Worm (Caenorhabditis elegans) whole organism, young adult: ENCODE measurements around the gene twk-16.
A peak's percentile ranks its signal among the peaks of the same experiment; 100 is the strongest.

Experiments
- B0336.3 ChIP-seq: fragments of 200-800 bp; sonication (Bioruptor generic); IDR thresholded peaks from 2 replicates; pipeline ENCODE4 v1.3.6; 2022; ENCODE audit warnings: missing genetic modification characterization, missing compliant biosample characterization
- C17E4.6 ChIP-seq: fragments of 200-800 bp; sonication (Bioruptor generic); IDR thresholded peaks from 2 replicates; pipeline ENCODE4 v1.3.6; 2022; ENCODE audit warnings: missing genetic modification reagents, missing genetic modification characterization, missing compliant biosample characterization
- D2030.7 ChIP-seq: fragments of 200-800 bp; sonication (Bioruptor generic); IDR thresholded peaks from 2 replicates; pipeline ENCODE4 v1.3.6; 2022; ENCODE audit warnings: missing genetic modification reagents, missing genetic modification characterization, missing compliant biosample characterization
- F22D6.2 ChIP-seq: sonication (generic microtip); optimal IDR thresholded peaks from 2 replicates; lab custom pipeline; 2016; ENCODE audit warnings: mild to moderate bottlenecking, missing genetic modification characterization, missing compliant biosample characterization
- F52B5.7 ChIP-seq: sonication (generic microtip); optimal IDR thresholded peaks from 2 replicates; lab custom pipeline; 2016; ENCODE audit warnings: mild to moderate bottlenecking, missing genetic modification characterization, missing compliant biosample characterization
- F57A8.1 ChIP-seq: fragments of 200-800 bp; sonication (Bioruptor generic); optimal IDR thresholded peaks from 2 replicates; lab custom pipeline; 2018; ENCODE audit warnings: mild to moderate bottlenecking, missing genetic modification characterization, moderate library complexity, missing compliant biosample characterization
- F57C9.4 ChIP-seq: sonication (generic microtip); optimal IDR thresholded peaks from 2 replicates; lab custom pipeline; 2017; ENCODE audit warnings: mild to moderate bottlenecking, missing genetic modification characterization, missing compliant biosample characterization
- K12H6.12 ChIP-seq: fragments of 200-800 bp; sonication (Bioruptor generic); optimal IDR thresholded peaks from 2 replicates; lab custom pipeline; 2018; ENCODE audit warnings: mild to moderate bottlenecking, missing genetic modification characterization, missing compliant biosample characterization
- Y53F4B.3 ChIP-seq: fragments of 200-800 bp; sonication (Bioruptor generic); IDR thresholded peaks from 2 replicates; pipeline ENCODE4 v1.3.6; 2022; ENCODE audit warnings: missing genetic modification reagents, missing genetic modification characterization, missing compliant biosample characterization
- Y67H2A.10 ChIP-seq: fragments of 200-800 bp; sonication (Bioruptor generic); conservative IDR thresholded peaks from 2 replicates; pipeline ENCODE4 v1.3.6; 2022; ENCODE audit warnings: missing genetic modification reagents, missing genetic modification characterization, missing compliant biosample characterization
- ZK185.1 ChIP-seq: sonication (generic microtip); optimal IDR thresholded peaks from 2 replicates; lab custom pipeline; 2016; ENCODE audit warnings: mild to moderate bottlenecking, missing genetic modification characterization, missing compliant biosample characterization; ENCODE audit not compliant: poor library complexity, severe bottlenecking
- ama-1 ChIP-seq, 3 experiments: fragments of 150-350 bp in 1 of 3; sonication (generic microtip) in 2 of 3; optimal IDR thresholded peaks; 2 replicates each; lab custom pipeline; 2014 to 2018; ENCODE audit warnings: missing biosample characterization in 2 of 3, missing genetic modification characterization in 2 of 3, missing genetic modification reagents in 2 of 3
- atf-7 ChIP-seq: sonication (generic microtip); optimal IDR thresholded peaks from 2 replicates; lab custom pipeline; 2017; ENCODE audit warnings: mild to moderate bottlenecking, missing genetic modification characterization, missing compliant biosample characterization
- athp-1 ChIP-seq: sonication (generic microtip); optimal IDR thresholded peaks from 2 replicates; lab custom pipeline; 2017; ENCODE audit warnings: mild to moderate bottlenecking, missing genetic modification characterization, missing compliant biosample characterization
- attf-5 ChIP-seq: fragments of 200-800 bp; sonication (Bioruptor generic); optimal IDR thresholded peaks from 2 replicates; lab custom pipeline; 2018; ENCODE audit warnings: mild to moderate bottlenecking, missing genetic modification characterization, missing compliant biosample characterization
- attf-6 ChIP-seq: fragments of 200-800 bp; sonication (Bioruptor generic); IDR thresholded peaks from 2 replicates; pipeline ENCODE4 v1.3.6; 2022; ENCODE audit warnings: missing genetic modification reagents, missing genetic modification characterization, missing compliant biosample characterization
- ccch-3 ChIP-seq: fragments of 200-800 bp; sonication (Bioruptor generic); optimal IDR thresholded peaks from 2 replicates; lab custom pipeline; 2018; ENCODE audit warnings: mild to moderate bottlenecking, missing genetic modification characterization, missing compliant biosample characterization
- ceh-100 ChIP-seq: fragments of 200-800 bp; sonication (Bioruptor generic); IDR thresholded peaks from 2 replicates; pipeline ENCODE4 v1.3.6; 2022; ENCODE audit warnings: missing genetic modification reagents, missing genetic modification characterization, missing compliant biosample characterization
- ceh-27 ChIP-seq: fragments of 200-800 bp; sonication (Bioruptor generic); optimal IDR thresholded peaks from 2 replicates; lab custom pipeline; 2018; ENCODE audit warnings: mild to moderate bottlenecking, missing genetic modification characterization, moderate library complexity, missing compliant biosample characterization
- chd-7 ChIP-seq: sonication (generic microtip); optimal IDR thresholded peaks from 2 replicates; lab custom pipeline; 2016; ENCODE audit warnings: mild to moderate bottlenecking, missing genetic modification characterization, moderate library complexity, missing compliant biosample characterization
- die-1 ChIP-seq: sonication (generic microtip); optimal IDR thresholded peaks from 2 replicates; lab custom pipeline; 2016; ENCODE audit warnings: missing genotype, mild to moderate bottlenecking, missing genetic modification characterization, missing compliant biosample characterization
- dpff-1 ChIP-seq: sonication (generic microtip); optimal IDR thresholded peaks from 2 replicates; lab custom pipeline; 2017; ENCODE audit warnings: mild to moderate bottlenecking, missing genetic modification characterization, missing compliant biosample characterization
- egl-18 ChIP-seq: fragments of 200-800 bp; sonication (Bioruptor generic); IDR thresholded peaks from 2 replicates; pipeline ENCODE4 v1.3.6; 2022; ENCODE audit warnings: missing genetic modification reagents, missing genetic modification characterization, missing compliant biosample characterization
- egrh-3 ChIP-seq: fragments of 200-800 bp; sonication (Bioruptor generic); IDR thresholded peaks from 2 replicates; pipeline ENCODE4 v1.3.6; 2022; ENCODE audit warnings: missing genetic modification reagents, missing genetic modification characterization, missing compliant biosample characterization
- ekl-4 ChIP-seq: fragments of 200-800 bp; sonication (Bioruptor generic); IDR thresholded peaks from 2 replicates; pipeline ENCODE4 v1.3.6; 2022; ENCODE audit warnings: missing genetic modification reagents, missing genetic modification characterization, missing compliant biosample characterization
- ets-4 ChIP-seq: fragments of 200-800 bp; sonication (Bioruptor generic); optimal IDR thresholded peaks from 2 replicates; lab custom pipeline; 2018; ENCODE audit warnings: mild to moderate bottlenecking, missing genetic modification characterization, missing compliant biosample characterization
- hlh-12 ChIP-seq: sonication (generic microtip); optimal IDR thresholded peaks from 2 replicates; lab custom pipeline; 2016; ENCODE audit warnings: missing genetic modification characterization, missing compliant biosample characterization
- hlh-26 ChIP-seq: fragments of 200-800 bp; sonication (Bioruptor generic); conservative IDR thresholded peaks from 2 replicates; pipeline ENCODE4 v1.3.6; 2022; ENCODE audit warnings: missing genetic modification reagents, missing genetic modification characterization, missing compliant biosample characterization
- hrde-1 ChIP-seq: sonication (generic microtip); optimal IDR thresholded peaks from 2 replicates; lab custom pipeline; 2016; ENCODE audit warnings: missing genetic modification characterization, mild to moderate bottlenecking, missing compliant biosample characterization, moderate library complexity, missing genotype, missing genetic modification reagents, borderline replicate concordance
- lin-40 ChIP-seq: sonication (generic microtip); optimal IDR thresholded peaks from 2 replicates; lab custom pipeline; 2016; ENCODE audit warnings: missing genetic modification characterization, mild to moderate bottlenecking, missing compliant biosample characterization, missing genotype, missing genetic modification reagents
- lir-1 ChIP-seq: fragments of 200-800 bp; sonication (Bioruptor generic); conservative IDR thresholded peaks from 2 replicates; pipeline ENCODE4 v1.3.6; 2022; ENCODE audit warnings: missing genetic modification reagents, missing genetic modification characterization, missing compliant biosample characterization
- madf-3 ChIP-seq: fragments of 200-800 bp; sonication (Bioruptor generic); IDR thresholded peaks from 2 replicates; pipeline ENCODE4 v1.3.6; 2022; ENCODE audit warnings: missing genetic modification reagents, missing genetic modification characterization, missing compliant biosample characterization
- madf-8 ChIP-seq: fragments of 200-800 bp; sonication (Bioruptor generic); conservative IDR thresholded peaks from 2 replicates; pipeline ENCODE4 v1.3.6; 2022; ENCODE audit warnings: missing genetic modification reagents, missing genetic modification characterization, missing compliant biosample characterization
- mcd-1 ChIP-seq: fragments of 200-800 bp; sonication (Bioruptor generic); IDR thresholded peaks from 2 replicates; pipeline ENCODE4 v1.3.6; 2022; ENCODE audit warnings: missing genetic modification reagents, missing genetic modification characterization, missing compliant biosample characterization
- mes-4 ChIP-seq: sonication (generic microtip); optimal IDR thresholded peaks from 2 replicates; lab custom pipeline; 2016; ENCODE audit warnings: missing genotype, missing genetic modification characterization, missing compliant biosample characterization
- nfya-1 ChIP-seq: sonication (generic microtip); optimal IDR thresholded peaks from 2 replicates; lab custom pipeline; 2017; ENCODE audit warnings: antibody characterized with exemption, missing compliant biosample characterization, missing genetic modification characterization, borderline replicate concordance; ENCODE audit not compliant: insufficient read depth
- nfya-2 ChIP-seq: fragments of 200-800 bp; sonication (Bioruptor generic); IDR thresholded peaks from 2 replicates; pipeline ENCODE4 v1.3.6; 2022; ENCODE audit warnings: missing genetic modification reagents, missing genetic modification characterization, missing compliant biosample characterization
- nhr-120 ChIP-seq: fragments of 200-800 bp; sonication (Bioruptor generic); IDR thresholded peaks from 2 replicates; pipeline ENCODE4 v1.3.6; 2022; ENCODE audit warnings: missing genetic modification characterization, missing compliant biosample characterization
- repo-1 ChIP-seq: sonication (generic microtip); optimal IDR thresholded peaks from 2 replicates; lab custom pipeline; 2017; ENCODE audit warnings: mild to moderate bottlenecking, missing genetic modification characterization, missing compliant biosample characterization
- rpc-1 ChIP-seq, 2 experiments: fragments of 150-350 bp in 1 of 2; sonication (generic microtip) in 1 of 2; optimal IDR thresholded peaks; 2 replicates each; lab custom pipeline; 2014 to 2018; ENCODE audit warnings: missing biosample characterization in 1 of 2, missing genetic modification characterization in 1 of 2, missing genetic modification reagents in 1 of 2, missing genotype in 1 of 2
- tlf-1 ChIP-seq: fragments of 200-800 bp; sonication (Bioruptor generic); optimal IDR thresholded peaks from 2 replicates; lab custom pipeline; 2018; ENCODE audit warnings: mild to moderate bottlenecking, missing genetic modification characterization, missing compliant biosample characterization
- unc-130 ChIP-seq: sonication (generic microtip); optimal IDR thresholded peaks from 2 replicates; lab custom pipeline; 2016; ENCODE audit warnings: missing genetic modification reagents, missing genetic modification characterization, missing compliant biosample characterization
- zfh-2 ChIP-seq: fragments of 200-800 bp; sonication (Bioruptor generic); conservative IDR thresholded peaks from 2 replicates; pipeline ENCODE4 v1.3.6; 2022; ENCODE audit warnings: missing genetic modification reagents, missing genetic modification characterization, missing compliant biosample characterization
- ztf-6 ChIP-seq: fragments of 200-800 bp; sonication (Bioruptor generic); IDR thresholded peaks from 2 replicates; pipeline ENCODE4 v1.3.6; 2022; ENCODE audit warnings: missing genetic modification reagents, missing genetic modification characterization, missing compliant biosample characterization

The twk-16 gene

ce11 chrX:3089894-3090414 is 9.0 kb downstream of the twk-16 start (continued):
- TF ChIP-seq F57A8.1: no peak
- peak; percentile 11 for TF ChIP-seq K12H6.12 (tag; lab: Kevin White, UChicago)
- TF ChIP-seq F52B5.7 (tag; lab: Kevin White, UChicago): no peak
- TF ChIP-seq egl-18 (GFP tag; lab: Robert Waterston, UW): no peak
- no peak for TF ChIP-seq nhr-120
- no peak for TF ChIP-seq mes-4 (tag; lab: Kevin White, UChicago)

- TF ChIP-seq lir-1 (no peak), zfh-2 (GFP tag; lab: Robert Waterston, UW) (0 out of 2 replicates have a peak, but pooled peaks have one; percentile 10), F52B5.7 (tag; lab: Kevin White, UChicago) (no peak), attf-5 (no peak), unc-130 (GFP tag; lab: Kevin White, UChicago) (no peak), madf-3 (GFP tag; lab: Robert Waterston, UW) (no peak), ccch-3 (no peak), ZK185.1 (tag; lab: Kevin White, UChicago) (no peak), C17E4.6 (GFP tag; lab: Robert Waterston, UW) (no peak), egrh-3 (GFP tag; lab: Robert Waterston, UW) (no peak), ekl-4 (GFP tag; lab: Robert Waterston, UW) (0 out of 2 replicates have a peak, but pooled peaks have one; percentile 12), ets-4 (no peak), rpc-1 (optimal IDR thresholded peaks at IDR 0.05; lab: Kevin White, UChicago) (no peak), rpc-1 (tag; optimal IDR thresholded peaks at IDR 0.05; lab: Kevin White, UChicago) (no peak)
Observed at ce11 chrX:3091119-3091746, 10.3 kb downstream of the twk-16 start.

DNA sequence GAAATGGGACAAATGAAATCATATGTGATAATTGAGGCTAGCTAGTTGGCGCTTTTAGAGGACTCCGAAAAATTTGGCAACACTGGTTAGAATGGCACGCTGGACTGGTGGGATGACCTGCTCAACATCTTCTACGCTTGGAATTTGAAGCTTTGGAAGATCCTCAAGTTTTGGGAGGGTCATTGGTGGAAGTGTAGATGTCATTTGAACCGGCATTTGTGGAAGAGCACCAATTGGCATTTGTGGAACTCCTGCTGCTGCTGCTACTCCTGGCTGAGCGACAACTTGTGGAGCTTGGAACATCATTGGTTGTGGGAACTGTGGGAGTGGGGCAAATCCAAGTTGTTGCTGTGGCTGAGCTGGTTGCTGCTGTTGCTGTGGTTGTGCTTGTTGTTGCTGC is 11.5 kb downstream of the twk-16 start:
- TF ChIP-seq ztf-6 (GFP tag; lab: Robert Waterston, UW): no peak
- TF ChIP-seq mcd-1: peak; percentile 57
- TF ChIP-seq F22D6.2 (tag; lab: Kevin White, UChicago): no peak
- no peak for TF ChIP-seq F57C9.4
- no peak for TF ChIP-seq hlh-26 (GFP tag; lab: Robert Waterston, UW)
- no peak for TF ChIP-seq atf-7 (tag; lab: Kevin White, UChicago)
- TF ChIP-seq tlf-1 (GFP tag; lab: Kevin White, UChicago): no peak
- 0 out of 2 replicates have a peak, but pooled peaks have one; percentile 21 for TF ChIP-seq D2030.7 (GFP tag; lab: Robert Waterston, UW)
- TF ChIP-seq hrde-1 (tag; lab: Kevin White, UChicago): no peak
- no peak for TF ChIP-seq nfya-1 (tag; lab: Kevin White, UChicago)
- no peak for TF ChIP-seq hlh-12
- TF ChIP-seq ceh-100 (GFP tag; lab: Robert Waterston, UW): no peak
- peak; percentile 51 for TF ChIP-seq repo-1 (tag; lab: Kevin White, UChicago)
- TF ChIP-seq lin-40 (tag; lab: Kevin White, UChicago): peak; percentile 1
- TF ChIP-seq zfh-2 (GFP tag; lab: Robert Waterston, UW): peak; percentile 32; the same call in 1 of the 2 replicates
- peak; percentile 69 for TF ChIP-seq ama-1 (optimal IDR thresholded peaks at IDR 0.05; lab: Kevin White, UChicago)
- no peak for TF ChIP-seq ama-1 (GFP tag; optimal IDR thresholded peaks at IDR 0.05; lab: Kevin White, UChicago)
- peak; percentile 4 for TF ChIP-seq athp-1
- TF ChIP-seq B0336.3 (GFP tag; lab: Robert Waterston, UW): no peak
- no peak for TF ChIP-seq dpff-1 (tag; lab: Kevin White, UChicago)
- no peak for TF ChIP-seq ekl-4 (GFP tag; lab: Robert Waterston, UW)
- no peak for TF ChIP-seq Y67H2A.10 (GFP tag; lab: Robert Waterston, UW)
- no peak for TF ChIP-seq chd-7 (tag; lab: Kevin White, UChicago)
- TF ChIP-seq Y53F4B.3 (GFP tag; lab: Robert Waterston, UW): no peak
- no peak for TF ChIP-seq ccch-3
- TF ChIP-seq die-1 (tag; lab: Kevin White, UChicago): no peak
- TF ChIP-seq ceh-27: no peak
- no peak for TF ChIP-seq ets-4
- no peak for TF ChIP-seq madf-8 (GFP tag; lab: Robert Waterston, UW)
- TF ChIP-seq attf-6 (GFP tag; lab: Robert Waterston, UW): no peak
- no peak for TF ChIP-seq nfya-2 (GFP tag; lab: Robert Waterston, UW)
